Fruit fly (Drosophila melanogaster) whole organism, embryonic: Measurements from ENCODE around the gene CG42335.

Experiments used
- Aef1 ChIP-seq: fragments of 200-800 bp; sonication (Bioruptor generic); IDR thresholded peaks from 3 replicates; pipeline ENCODE4 v1.3.6; 2022; ENCODE audit warnings: missing biosample characterization, missing genetic modification characterization
- C15 ChIP-seq: fragments of 200-800 bp; sonication (Bioruptor generic); IDR thresholded peaks from 3 replicates; pipeline ENCODE4 v1.3.6; 2022; ENCODE audit warnings: missing biosample characterization, missing genetic modification characterization
- CG10274 ChIP-seq: fragments of 200-800 bp; sonication (Bioruptor generic); optimal IDR thresholded peaks from 3 replicates; lab custom pipeline; 2017; ENCODE audit warnings: missing biosample characterization, mild to moderate bottlenecking, missing genetic modification characterization
- CG13624 ChIP-seq: fragments of 200-800 bp; sonication (Bioruptor generic); optimal IDR thresholded peaks from 2 replicates; lab custom pipeline; 2016; ENCODE audit warnings: missing biosample characterization, missing genetic modification characterization
- CG14667 ChIP-seq: fragments of 200-800 bp; sonication (Bioruptor generic); IDR thresholded peaks from 2 replicates; pipeline ENCODE4 v1.3.6; 2022; ENCODE audit warnings: missing biosample characterization, missing genetic modification characterization
- CG15514 ChIP-seq: fragments of 200-800 bp; sonication (Bioruptor generic); optimal IDR thresholded peaks from 3 replicates; lab custom pipeline; 2017; ENCODE audit warnings: missing biosample characterization, missing genetic modification characterization, mild to moderate bottlenecking, moderate library complexity, missing genetic modification reagents
- CG17361 ChIP-seq: fragments of 200-800 bp; sonication (Bioruptor generic); IDR thresholded peaks from 3 replicates; pipeline ENCODE4 v1.3.6; 2022; ENCODE audit warnings: missing biosample characterization, missing genetic modification characterization
- CG31224 ChIP-seq: fragments of 200-800 bp; sonication (Bioruptor generic); IDR thresholded peaks from 2 replicates; pipeline ENCODE4 v1.3.6; 2022; ENCODE audit warnings: missing biosample characterization, missing genetic modification characterization
- CG32772 ChIP-seq: fragments of 200-800 bp; sonication (Bioruptor generic); IDR thresholded peaks from 2 replicates; pipeline ENCODE4 v1.3.6; 2022; ENCODE audit warnings: missing biosample characterization, missing genetic modification characterization
- CG34422 ChIP-seq: fragments of 200-800 bp; sonication (Bioruptor generic); IDR thresholded peaks from 3 replicates; pipeline ENCODE4 v1.3.6; 2022; ENCODE audit warnings: missing biosample characterization, missing genetic modification characterization
- CG42726 ChIP-seq: fragments of 200-800 bp; sonication (Bioruptor generic); IDR thresholded peaks from 2 replicates; pipeline ENCODE4 v1.3.6; 2022; ENCODE audit warnings: missing biosample characterization, missing genetic modification characterization; ENCODE audit not compliant: partially characterized antibody
- CG4404 ChIP-seq: fragments of 200-800 bp; sonication (Bioruptor generic); IDR thresholded peaks from 2 replicates; pipeline ENCODE4 v1.3.6; 2022; ENCODE audit warnings: missing biosample characterization, missing genetic modification characterization
- CG4707 ChIP-seq: fragments of 200-800 bp; sonication (Bioruptor generic); optimal IDR thresholded peaks from 2 replicates; lab custom pipeline; 2018; ENCODE audit warnings: missing biosample characterization, mild to moderate bottlenecking, missing genetic modification characterization, moderate library complexity
- CG6791 ChIP-seq: fragments of 200-800 bp; sonication (Bioruptor generic); IDR thresholded peaks from 3 replicates; pipeline ENCODE4 v1.3.6; 2022; ENCODE audit warnings: missing biosample characterization, missing genetic modification characterization; ENCODE audit not compliant: partially characterized antibody
- CG7372 ChIP-seq: fragments of 200-800 bp; sonication (Bioruptor generic); IDR thresholded peaks from 2 replicates; pipeline ENCODE4 v1.3.6; 2022; ENCODE audit warnings: missing biosample characterization, missing genetic modification characterization
- CG7556 ChIP-seq: fragments of 200-800 bp; sonication (Bioruptor generic); optimal IDR thresholded peaks from 2 replicates; lab custom pipeline; 2017; ENCODE audit warnings: missing biosample characterization, mild to moderate bottlenecking, missing genetic modification characterization
- CG7745 ChIP-seq: fragments of 200-800 bp; sonication (Bioruptor generic); optimal IDR thresholded peaks from 2 replicates; lab custom pipeline; 2018; ENCODE audit warnings: missing biosample characterization, mild to moderate bottlenecking, missing genetic modification characterization, moderate library complexity
- CG7786 ChIP-seq: fragments of 200-800 bp; sonication (Bioruptor generic); optimal IDR thresholded peaks from 2 replicates; lab custom pipeline; 2016; ENCODE audit warnings: missing biosample characterization, missing genetic modification characterization
- CG8388 ChIP-seq: fragments of 200-800 bp; sonication (Bioruptor generic); optimal IDR thresholded peaks from 2 replicates; lab custom pipeline; 2019; ENCODE audit warnings: missing biosample characterization, mild to moderate bottlenecking, missing genetic modification characterization, moderate library complexity
- CG8944 ChIP-seq: fragments of 200-800 bp; sonication (Bioruptor generic); optimal IDR thresholded peaks from 3 replicates; lab custom pipeline; 2016; ENCODE audit warnings: missing biosample characterization, missing genetic modification characterization
- CG9797 ChIP-seq: fragments of 200-800 bp; sonication (Bioruptor generic); optimal IDR thresholded peaks from 3 replicates; lab custom pipeline; 2018; ENCODE audit warnings: missing biosample characterization, mild to moderate bottlenecking, missing genetic modification characterization
- CkIIα-i1 ChIP-seq: fragments of 200-800 bp; sonication (Bioruptor generic); IDR thresholded peaks from 2 replicates; pipeline ENCODE4 v1.3.6; 2022; ENCODE audit warnings: missing biosample characterization, missing genetic modification characterization
- Dip2 ChIP-seq: fragments of 200-800 bp; sonication (Bioruptor generic); IDR thresholded peaks from 2 replicates; pipeline ENCODE4 v1.3.6; 2022; ENCODE audit warnings: missing biosample characterization, missing genetic modification characterization
- HHEX ChIP-seq: fragments of 200-800 bp; sonication (Bioruptor generic); optimal IDR thresholded peaks from 3 replicates; lab custom pipeline; 2017; ENCODE audit warnings: missing biosample characterization, mild to moderate bottlenecking, missing genetic modification characterization, missing genetic modification reagents
- Hand ChIP-seq: fragments of 200-800 bp; sonication (Bioruptor generic); optimal IDR thresholded peaks from 2 replicates; lab custom pipeline; 2017; ENCODE audit warnings: mild to moderate bottlenecking, missing biosample characterization, missing genetic modification reagents, missing genetic modification characterization
- HmgD ChIP-seq: fragments of 200-800 bp; sonication (Bioruptor generic); optimal IDR thresholded peaks from 3 replicates; lab custom pipeline; 2016; ENCODE audit warnings: missing biosample characterization, missing genetic modification characterization
- Lpt ChIP-seq: fragments of >200 bp; optimal IDR thresholded peaks from 2 replicates; lab custom pipeline; 2018; ENCODE audit warnings: missing biosample characterization, missing genetic modification characterization
- Max ChIP-seq: fragments of 200-800 bp; sonication (Bioruptor generic); optimal IDR thresholded peaks from 2 replicates; lab custom pipeline; 2016; ENCODE audit warnings: missing biosample characterization, mild to moderate bottlenecking, missing genetic modification characterization
- Med ChIP-seq: fragments of 200-800 bp; sonication (Bioruptor generic); peaks from one replicate; lab custom pipeline; 2016; ENCODE audit warnings: missing biosample characterization, missing genetic modification characterization, mild to moderate bottlenecking, inconsistent platforms, moderate library complexity
- Meics ChIP-seq: fragments of 200-800 bp; sonication (Bioruptor generic); optimal IDR thresholded peaks from 2 replicates; lab custom pipeline; 2017; ENCODE audit warnings: missing biosample characterization, mild to moderate bottlenecking, missing genetic modification characterization
- Mrtf ChIP-seq: fragments of 200-800 bp; sonication (Bioruptor generic); IDR thresholded peaks from 3 replicates; pipeline ENCODE4 v1.3.6; 2022; ENCODE audit warnings: missing biosample characterization, missing genetic modification characterization
- Poxn ChIP-seq: fragments of 200-800 bp; sonication (Bioruptor generic); IDR thresholded peaks from 2 replicates; pipeline ENCODE4 v1.3.6; 2022; ENCODE audit warnings: missing biosample characterization, missing genetic modification characterization
- Six4 ChIP-seq: fragments of 200-800 bp; sonication (Bioruptor generic); optimal IDR thresholded peaks from 2 replicates; lab custom pipeline; 2016; ENCODE audit warnings: missing biosample characterization, missing genetic modification characterization
- Stat92E ChIP-seq, 3 experiments: fragments of >200 bp in 2 of 3; fragments of 200-800 bp in 1 of 3; sonication (Bioruptor generic) in 1 of 3; optimal IDR thresholded peaks; 2 replicates each; lab custom pipeline; 2017 to 2019; ENCODE audit warnings: missing biosample characterization in 3 of 3, missing genetic modification characterization in 3 of 3, mild to moderate bottlenecking in 1 of 3, moderate library complexity in 1 of 3
- Taf1 ChIP-seq: fragments of 200-800 bp; sonication (Bioruptor generic); IDR thresholded peaks from 2 replicates; pipeline ENCODE4 v1.3.6; 2022; ENCODE audit warnings: missing biosample characterization, missing genetic modification characterization
- bcd ChIP-seq: fragments of 200-800 bp; sonication (Bioruptor generic); optimal IDR thresholded peaks from 2 replicates; lab custom pipeline; 2017; ENCODE audit warnings: missing biosample characterization, mild to moderate bottlenecking, missing genetic modification characterization
- br ChIP-seq: fragments of >200 bp; optimal IDR thresholded peaks from 2 replicates; lab custom pipeline; 2017
- bsh ChIP-seq, 2 experiments: fragments of 200-800 bp; sonication (Bioruptor generic); optimal IDR thresholded peaks; 2 replicates each; lab custom pipeline; 2017 to 2018; ENCODE audit warnings: mild to moderate bottlenecking in 2 of 2, missing biosample characterization in 2 of 2, missing genetic modification characterization in 2 of 2, moderate library complexity in 1 of 2
- chinmo ChIP-seq: fragments of 200-800 bp; sonication (Bioruptor generic); IDR thresholded peaks from 4 replicates; pipeline ENCODE4 v1.3.6; 2022; ENCODE audit warnings: missing biosample characterization, missing genetic modification characterization; ENCODE audit not compliant: partially characterized antibody
- crol ChIP-seq: fragments of 200-800 bp; sonication (Bioruptor generic); IDR thresholded peaks from 2 replicates; pipeline ENCODE4 v1.3.6; 2022; ENCODE audit warnings: missing biosample characterization, missing genetic modification characterization
- disco-r ChIP-seq: fragments of 200-800 bp; sonication (Bioruptor generic); optimal IDR thresholded peaks from 2 replicates; lab custom pipeline; 2016; ENCODE audit warnings: missing biosample characterization, missing genetic modification characterization
- exex ChIP-seq: fragments of 200-800 bp; sonication (Bioruptor generic); optimal IDR thresholded peaks from 4 replicates; lab custom pipeline; 2018; ENCODE audit warnings: missing biosample characterization, mild to moderate bottlenecking, missing genetic modification characterization, moderate library complexity
- hkb ChIP-seq, 2 experiments: fragments of 200-800 bp in 1 of 2; fragments of >200 bp in 1 of 2; sonication (Bioruptor generic) in 1 of 2; IDR thresholded peaks in 1 of 2; optimal IDR thresholded peaks in 1 of 2; 2 replicates each; pipeline versions ENCODE4 v1.3.6 to Lab custom; 2017 to 2022; ENCODE audit warnings: missing biosample characterization in 1 of 2, missing genetic modification characterization in 1 of 2
- kah ChIP-seq: fragments of 200-800 bp; sonication (Bioruptor generic); optimal IDR thresholded peaks from 2 replicates; lab custom pipeline; 2018; ENCODE audit warnings: missing biosample characterization, mild to moderate bottlenecking, missing genetic modification characterization
- knrl ChIP-seq: fragments of 200-800 bp; sonication (Bioruptor generic); IDR thresholded peaks from 3 replicates; pipeline ENCODE4 v1.3.6; 2022; ENCODE audit warnings: missing biosample characterization, missing genetic modification characterization; ENCODE audit not compliant: partially characterized antibody
- lilli ChIP-seq: fragments of 200-800 bp; sonication (Bioruptor generic); optimal IDR thresholded peaks from 3 replicates; lab custom pipeline; 2016; ENCODE audit warnings: missing biosample characterization, missing genetic modification characterization
- lola ChIP-seq, 3 experiments: fragments of >200 bp in 2 of 3; fragments of 200-800 bp in 1 of 3; sonication (Bioruptor generic) in 1 of 3; optimal IDR thresholded peaks; 2 replicates each; lab custom pipeline; 2017 to 2019; ENCODE audit warnings: missing biosample characterization in 3 of 3, missing genetic modification characterization in 3 of 3, mild to moderate bottlenecking in 1 of 3, moderate library complexity in 1 of 3
- luna ChIP-seq: fragments of 200-800 bp; sonication (Bioruptor generic); optimal IDR thresholded peaks from 2 replicates; lab custom pipeline; 2016; ENCODE audit warnings: missing biosample characterization, missing genetic modification characterization
- sim ChIP-seq: fragments of 200-800 bp; sonication (Bioruptor generic); IDR thresholded peaks from 2 replicates; pipeline ENCODE4 v1.3.6; 2022; ENCODE audit warnings: missing biosample characterization, missing genetic modification characterization
- toy ChIP-seq: fragments of 200-800 bp; sonication (Bioruptor generic); IDR thresholded peaks from 2 replicates; pipeline ENCODE4 v1.3.6; 2022; ENCODE audit warnings: missing biosample characterization, missing genetic modification characterization
- wor ChIP-seq: fragments of 200-800 bp; sonication (Bioruptor generic); IDR thresholded peaks from 2 replicates; pipeline ENCODE4 v1.3.6; 2022; ENCODE audit warnings: missing biosample characterization, missing genetic modification characterization

CG42335 gene

DNA sequence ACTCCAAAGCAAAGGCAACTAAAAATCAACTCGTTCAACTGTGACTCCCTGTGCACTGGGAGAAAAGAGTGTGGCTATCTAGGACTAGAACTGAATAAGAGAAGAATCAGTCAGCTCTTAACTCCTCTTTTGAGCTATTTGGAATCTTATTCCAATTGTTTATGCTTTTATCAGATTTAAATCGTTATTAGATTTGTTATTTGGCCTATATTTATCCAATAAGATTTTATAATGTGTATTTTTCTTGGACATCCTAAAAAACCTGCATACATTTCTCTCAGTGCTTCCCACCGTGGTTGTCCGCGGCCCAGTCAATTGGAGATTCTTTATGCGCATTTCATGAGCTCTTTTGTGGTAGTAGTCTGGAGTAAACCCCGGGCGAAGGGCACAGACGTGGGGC is 22.9 kb downstream of the CG42335 start (continued):
- no peak for TF ChIP-seq CkIIα-i1 (GFP tag; lab: Robert Waterston, UW)
- no peak for TF ChIP-seq CG7745
- TF ChIP-seq br, result no peak
- TF ChIP-seq knrl (GFP tag; lab: Robert Waterston, UW), result no peak
- TF ChIP-seq kah (GFP tag; lab: Kevin White, UChicago), result no peak
- no peak for TF ChIP-seq Lpt (GFP tag; lab: Kevin White, UChicago)
- TF ChIP-seq CG7786 (GFP tag; lab: Kevin White, UChicago), result peak; percentile 60
- TF ChIP-seq Mrtf (GFP tag; lab: Robert Waterston, UW), result peak; percentile 63; the same call in 1 of the 3 replicates
- TF ChIP-seq Med (GFP tag; lab: Kevin White, UChicago), result peak; percentile 91
- TF ChIP-seq HHEX (GFP tag; lab: Kevin White, UChicago), result peak; percentile 59
- peak; percentile 45 for TF ChIP-seq Six4 (GFP tag; lab: Kevin White, UChicago)
- TF ChIP-seq CG9797 (GFP tag; lab: Kevin White, UChicago), result no peak
- TF ChIP-seq lilli (GFP tag; lab: Kevin White, UChicago), result peak; percentile 57
- TF ChIP-seq C15 (GFP tag; lab: Robert Waterston, UW), result no peak
- peak; percentile 59; the same call in 1 of the 2 replicates for TF ChIP-seq CG14667 (GFP tag; lab: Robert Waterston, UW)
- TF ChIP-seq CG17361, result no peak; the same call in 1 of the 3 replicates
- TF ChIP-seq CG7556 (GFP tag; lab: Kevin White, UChicago), result peak; percentile 60
- no peak for TF ChIP-seq Hand (GFP tag; lab: Kevin White, UChicago)
- TF ChIP-seq CG8944 (GFP tag; lab: Kevin White, UChicago), result peak; percentile 24
- TF ChIP-seq Stat92E (GFP tag; optimal IDR thresholded peaks at IDR 0.05; lab: Kevin White, UChicago), result no peak
- peak; percentile 74 for TF ChIP-seq Aef1 (GFP tag; lab: Robert Waterston, UW)
- TF ChIP-seq CG4404 (GFP tag; lab: Robert Waterston, UW), result no peak; the same call in 1 of the 2 replicates
- TF ChIP-seq sim (GFP tag; lab: Robert Waterston, UW), result no peak
- TF ChIP-seq hkb (optimal IDR thresholded peaks at IDR 0.05; lab: Kevin White, UChicago), result no peak
- TF ChIP-seq hkb (GFP tag; IDR thresholded peaks at IDR 0.05; lab: Robert Waterston, UW), result peak; percentile 76
- TF ChIP-seq CG34422 (GFP tag; lab: Robert Waterston, UW), result peak; percentile 71; the same call in 1 of the 3 replicates
- no peak for TF ChIP-seq crol
- no peak for TF ChIP-seq CG31224 (GFP tag; lab: Robert Waterston, UW)
- peak; percentile 43 for TF ChIP-seq Max (GFP tag; lab: Kevin White, UChicago)
- TF ChIP-seq Poxn, result no peak
- no peak for TF ChIP-seq CG6791 (GFP tag; lab: Robert Waterston, UW)
- TF ChIP-seq exex, result no peak
- TF ChIP-seq CG42726 (GFP tag; lab: Robert Waterston, UW), result no peak
- TF ChIP-seq disco-r (GFP tag; lab: Kevin White, UChicago), result no peak
- TF ChIP-seq toy (GFP tag; lab: Robert Waterston, UW), result no peak
- peak; percentile 3 for TF ChIP-seq CG10274 (GFP tag; lab: Kevin White, UChicago)
- no peak for TF ChIP-seq Dip2 (GFP tag; lab: Robert Waterston, UW)
- no peak for TF ChIP-seq HmgD (GFP tag; lab: Kevin White, UChicago)
- no peak for TF ChIP-seq CG4707 (GFP tag; lab: Kevin White, UChicago)
- TF ChIP-seq Taf1, result no peak
- TF ChIP-seq lola (GFP tag; optimal IDR thresholded peaks at IDR 0.05; lab: Kevin White, UChicago), result peak in 1 of 3 experiments; percentile 71
- TF ChIP-seq bcd, result peak; percentile 74
- TF ChIP-seq CG15514 (GFP tag; lab: Kevin White, UChicago), result peak; percentile 31
- peak; percentile 69 for TF ChIP-seq CG32772 (GFP tag; lab: Robert Waterston, UW)
- TF ChIP-seq CG13624, result peak; percentile 70
- no peak for TF ChIP-seq wor (GFP tag; lab: Robert Waterston, UW)
- no peak for TF ChIP-seq CG8388
- peak; percentile 50 for TF ChIP-seq CG7372 (GFP tag; lab: Robert Waterston, UW)
- TF ChIP-seq chinmo (GFP tag; lab: Robert Waterston, UW), result no peak
- TF ChIP-seq luna (GFP tag; lab: Kevin White, UChicago), result peak; percentile 34
- peak; percentile 72 for TF ChIP-seq Meics (GFP tag; lab: Kevin White, UChicago)
- peak; percentile 78 to 80 for TF ChIP-seq bsh (GFP tag; optimal IDR thresholded peaks at IDR 0.05; lab: Kevin White, UChicago)
